Fruit fly (Drosophila melanogaster) whole organism, pupa: ENCODE data around the gene CG17350.

Experiments
- CG10348 ChIP-seq: fragments of 200-800 bp; sonication (Bioruptor generic); IDR thresholded peaks from 2 replicates; pipeline ENCODE4 v1.3.6; 2022; ENCODE audit warnings: missing biosample characterization, missing genetic modification characterization
- CG12605 ChIP-seq: fragments of 200-800 bp; sonication (Bioruptor generic); IDR thresholded peaks from 2 replicates; pipeline ENCODE4 v1.3.6; 2022; ENCODE audit warnings: missing biosample characterization, missing genetic modification characterization
- CG13204 ChIP-seq: fragments of 200-800 bp; sonication (Bioruptor generic); optimal IDR thresholded peaks from 2 replicates; lab custom pipeline; 2018; ENCODE audit warnings: missing biosample characterization, mild to moderate bottlenecking, missing genetic modification characterization, moderate library complexity
- CG14655 ChIP-seq: fragments of 200-800 bp; sonication (Bioruptor generic); optimal IDR thresholded peaks from 3 replicates; lab custom pipeline; 2017; ENCODE audit warnings: mild to moderate bottlenecking, missing biosample characterization, missing genetic modification reagents, missing genetic modification characterization
- CG15710 ChIP-seq: fragments of 200-800 bp; sonication (Bioruptor generic); optimal IDR thresholded peaks from 2 replicates; lab custom pipeline; 2018; ENCODE audit warnings: missing biosample characterization, mild to moderate bottlenecking, missing genetic modification characterization, moderate library complexity
- CG17806 ChIP-seq: fragments of 200-800 bp; sonication (Bioruptor generic); optimal IDR thresholded peaks from 2 replicates; lab custom pipeline; 2018; ENCODE audit warnings: missing biosample characterization, mild to moderate bottlenecking, missing genetic modification characterization, moderate library complexity
- CG32121 ChIP-seq: fragments of 200-800 bp; sonication (Bioruptor generic); IDR thresholded peaks from 2 replicates; pipeline ENCODE4 v1.3.6; 2022; ENCODE audit warnings: missing biosample characterization, missing genetic modification characterization
- CG34367 ChIP-seq: fragments of 200-800 bp; sonication (Bioruptor generic); optimal IDR thresholded peaks from 2 replicates; lab custom pipeline; 2018; ENCODE audit warnings: missing biosample characterization, mild to moderate bottlenecking, missing genetic modification characterization
- CG4496 ChIP-seq: fragments of 200-800 bp; sonication (Bioruptor generic); IDR thresholded peaks from 3 replicates; pipeline ENCODE4 v1.3.6; 2022; ENCODE audit warnings: missing biosample characterization, missing genetic modification characterization
- CG8159 ChIP-seq: fragments of 200-800 bp; sonication (Bioruptor generic); optimal IDR thresholded peaks from 3 replicates; lab custom pipeline; 2018; ENCODE audit warnings: missing biosample characterization, mild to moderate bottlenecking, missing genetic modification characterization, moderate library complexity
- CG8301 ChIP-seq: fragments of 200-800 bp; sonication (Bioruptor generic); optimal IDR thresholded peaks from 2 replicates; lab custom pipeline; 2018; ENCODE audit warnings: missing biosample characterization, mild to moderate bottlenecking, missing genetic modification characterization
- CG9948 ChIP-seq: fragments of 200-800 bp; sonication (Bioruptor generic); optimal IDR thresholded peaks from 2 replicates; lab custom pipeline; 2018; ENCODE audit warnings: missing biosample characterization, mild to moderate bottlenecking, missing genetic modification characterization, moderate library complexity
- D1 ChIP-seq: fragments of 200-800 bp; sonication (Bioruptor generic); optimal IDR thresholded peaks from 2 replicates; lab custom pipeline; 2018; ENCODE audit warnings: missing biosample characterization, mild to moderate bottlenecking, missing genetic modification characterization, moderate library complexity
- EcR ChIP-seq: fragments of 200-800 bp; sonication (Bioruptor generic); optimal IDR thresholded peaks from 3 replicates; lab custom pipeline; 2019; ENCODE audit warnings: missing biosample characterization, missing genetic modification characterization, mild to moderate bottlenecking, moderate library complexity, missing genetic modification reagents
- Ets98B ChIP-seq: fragments of 200-800 bp; sonication (Bioruptor generic); IDR thresholded peaks from 2 replicates; pipeline ENCODE4 v1.3.6; 2022; ENCODE audit warnings: missing biosample characterization, missing genetic modification characterization
- Pif1A ChIP-seq: fragments of 200-800 bp; sonication (Bioruptor generic); optimal IDR thresholded peaks from 3 replicates; lab custom pipeline; 2016; ENCODE audit warnings: missing biosample characterization, missing genetic modification characterization
- Pif1B ChIP-seq: fragments of 200-800 bp; sonication (Bioruptor generic); optimal IDR thresholded peaks from 3 replicates; lab custom pipeline; 2016; ENCODE audit warnings: missing biosample characterization, missing genetic modification characterization
- Snoo ChIP-seq: fragments of 200-800 bp; sonication (Bioruptor generic); optimal IDR thresholded peaks from 3 replicates; lab custom pipeline; 2017; ENCODE audit warnings: missing biosample characterization, mild to moderate bottlenecking, missing genetic modification characterization, inconsistent platforms
- fd96Ca ChIP-seq: fragments of 200-800 bp; sonication (Bioruptor generic); IDR thresholded peaks from 3 replicates; pipeline ENCODE4 v1.3.6; 2022; ENCODE audit warnings: missing biosample characterization, missing genetic modification characterization
- gl ChIP-seq: fragments of 200-800 bp; sonication (Bioruptor generic); optimal IDR thresholded peaks from 2 replicates; lab custom pipeline; 2018; ENCODE audit warnings: missing biosample characterization, mild to moderate bottlenecking, missing genetic modification characterization
- rn ChIP-seq: fragments of 200-800 bp; sonication (Bioruptor generic); IDR thresholded peaks from 2 replicates; pipeline ENCODE4 v1.3.6; 2022; ENCODE audit warnings: missing biosample characterization, missing genetic modification characterization

Gene CG17350

DNA sequence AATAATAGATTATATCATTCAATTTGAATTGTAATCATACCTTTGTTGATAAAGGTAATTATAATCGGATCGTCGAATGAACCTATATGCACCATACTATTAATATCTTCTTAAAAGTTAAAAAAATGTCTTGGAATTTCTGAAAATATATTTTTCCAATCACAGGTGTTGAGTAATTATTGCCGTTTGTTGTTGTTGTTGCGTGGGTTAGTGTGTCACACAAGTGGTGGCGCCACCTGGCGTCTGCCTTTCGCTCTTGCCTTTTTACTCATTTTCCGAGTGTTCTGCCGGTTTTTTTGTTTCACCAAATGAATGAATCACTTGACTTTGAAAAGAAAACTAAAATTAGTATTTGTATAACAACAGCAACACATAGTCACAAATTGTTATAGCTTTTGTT is 34.4 kb downstream of the CG17350 start:
- TF ChIP-seq Pif1A (GFP tag; lab: Kevin White, UChicago) = no peak
- TF ChIP-seq CG8301 (tag; lab: Kevin White, UChicago) = no peak
- no peak for TF ChIP-seq CG14655 (GFP tag; lab: Kevin White, UChicago)
- TF ChIP-seq CG13204 (GFP tag; lab: Kevin White, UChicago) = no peak
- TF ChIP-seq CG34367 (tag; lab: Kevin White, UChicago) = no peak
- TF ChIP-seq Pif1B (GFP tag; lab: Kevin White, UChicago) = no peak
- no peak for TF ChIP-seq CG4496 (GFP tag; lab: Robert Waterston, UW)
- no peak for TF ChIP-seq CG15710 (tag; lab: Kevin White, UChicago)
- no peak for TF ChIP-seq CG12605
- no peak for TF ChIP-seq D1 (tag; lab: Kevin White, UChicago)
- no peak for TF ChIP-seq rn
- TF ChIP-seq CG32121 (GFP tag; lab: Robert Waterston, UW) = no peak
- no peak for TF ChIP-seq fd96Ca
- no peak for TF ChIP-seq EcR

DNA sequence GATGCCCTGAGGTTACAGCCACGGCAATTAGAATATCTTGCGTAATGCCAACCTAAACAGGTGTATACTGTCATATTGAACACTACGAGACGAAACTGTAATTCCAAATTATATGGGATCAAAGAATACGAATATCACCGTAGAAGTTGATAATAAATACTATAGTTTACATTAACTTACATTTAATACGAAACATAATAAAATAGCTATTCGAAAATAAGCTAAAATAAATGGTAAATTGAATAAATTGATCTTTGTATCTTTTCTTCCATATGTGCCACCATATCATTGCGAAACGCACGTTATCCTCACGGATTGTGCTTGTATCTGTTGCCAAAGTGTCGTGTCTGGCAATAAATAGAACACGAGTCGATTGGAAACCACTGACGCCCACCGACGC is 35.1 kb downstream of the CG17350 start:
- TF ChIP-seq Pif1A (GFP tag; lab: Kevin White, UChicago) = no peak
- no peak for TF ChIP-seq Pif1B (GFP tag; lab: Kevin White, UChicago)
- no peak for TF ChIP-seq CG14655 (GFP tag; lab: Kevin White, UChicago)
- TF ChIP-seq fd96Ca = no peak
- no peak for TF ChIP-seq CG12605

DNA sequence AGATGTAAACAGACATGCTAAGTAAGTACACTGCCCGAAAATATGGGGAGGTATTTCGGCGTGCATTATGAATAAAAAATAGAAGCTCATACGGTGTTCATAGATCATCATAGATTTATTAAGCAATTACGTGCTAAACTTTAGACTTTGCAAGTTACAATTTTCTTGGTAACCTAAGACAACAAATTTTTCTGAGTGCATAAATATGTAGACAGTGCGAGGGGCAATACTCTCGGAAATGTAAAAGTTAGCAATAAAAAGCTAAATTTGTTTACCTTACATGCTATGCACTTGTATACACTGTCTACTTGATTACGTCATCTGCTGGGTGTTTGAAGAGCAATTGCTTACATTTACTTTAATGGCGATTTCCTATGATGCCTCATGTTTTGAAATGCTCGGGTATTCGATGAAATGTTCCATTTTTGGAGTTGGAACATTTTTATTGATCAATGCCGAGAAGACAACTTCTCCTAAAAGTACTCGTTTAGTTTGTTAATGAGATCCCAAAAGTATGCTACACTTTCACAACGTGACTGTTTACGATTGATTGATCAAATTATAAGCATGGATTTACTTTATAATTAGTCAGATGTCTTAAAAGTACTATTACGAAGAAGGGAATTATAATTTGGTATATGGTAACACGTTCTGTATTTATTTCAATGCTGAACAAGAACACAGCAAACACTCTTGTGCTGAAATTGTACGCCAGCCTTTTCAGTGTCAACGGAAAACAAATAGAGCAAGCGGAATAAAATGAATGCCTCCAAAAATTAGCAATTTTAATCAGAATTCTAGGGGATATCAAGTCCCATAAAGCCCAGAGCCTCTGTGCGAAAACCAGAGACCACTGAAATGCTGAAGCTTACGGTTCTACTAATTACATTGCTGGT is 36.1 kb downstream of the CG17350 start, which contains the start of gene Lectin-galC1:
Gene Lectin-galC1, plus strand, starts transcription at position 846 of the 896 bp plus-strand sequence.
- TF ChIP-seq fd96Ca (no peak), D1 (tag; lab: Kevin White, UChicago) (no peak), CG15710 (tag; lab: Kevin White, UChicago) (no peak), CG14655 (GFP tag; lab: Kevin White, UChicago) (peak; percentile 66), Pif1A (GFP tag; lab: Kevin White, UChicago) (peak; percentile 54), CG12605 (peak; percentile 27; the same call in 1 of the 2 replicates), rn (peak; percentile 48; the same call in 1 of the 2 replicates), CG4496 (GFP tag; lab: Robert Waterston, UW) (peak; percentile 91), CG34367 (tag; lab: Kevin White, UChicago) (no peak), CG32121 (GFP tag; lab: Robert Waterston, UW) (peak; percentile 83), Snoo (tag; lab: Kevin White, UChicago) (no peak), gl (tag; lab: Kevin White, UChicago) (no peak), CG8301 (tag; lab: Kevin White, UChicago) (peak; percentile 71), CG9948 (peak; percentile 12), CG10348 (GFP tag; lab: Robert Waterston, UW) (peak; percentile 62), CG8159 (tag; lab: Kevin White, UChicago) (peak; percentile 2), Pif1B (GFP tag; lab: Kevin White, UChicago) (peak; percentile 49), Ets98B (GFP tag; lab: Robert Waterston, UW) (peak; percentile 84), CG17806 (tag; lab: Kevin White, UChicago) (peak; percentile 4)

DNA sequence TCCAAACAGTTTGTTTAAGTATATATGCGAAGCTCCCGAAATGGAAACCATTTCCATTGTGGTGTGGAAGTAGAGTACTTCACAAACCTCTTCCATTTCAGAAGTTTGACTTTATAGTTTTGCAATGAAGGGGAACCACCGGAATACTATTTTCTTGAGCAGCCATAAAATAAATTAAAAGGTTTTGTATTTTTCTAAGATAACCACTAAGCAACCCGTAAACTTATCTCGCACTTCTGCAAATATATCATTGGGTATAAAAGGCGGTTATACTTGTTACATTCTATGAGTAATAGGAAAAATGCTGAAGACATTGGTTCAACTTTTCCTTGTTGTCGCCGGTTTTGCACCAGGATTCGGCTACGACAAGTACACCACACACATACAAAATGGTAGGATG is 37.3 kb downstream of the CG17350 start, which contains the start of gene lectin-37Da:
Gene lectin-37Da, plus strand, starts transcription at position 301 of the 400 bp plus-strand sequence.
- TF ChIP-seq CG8159 (tag; lab: Kevin White, UChicago) (no peak), CG32121 (GFP tag; lab: Robert Waterston, UW) (no peak), CG12605 (no peak)

DNA sequence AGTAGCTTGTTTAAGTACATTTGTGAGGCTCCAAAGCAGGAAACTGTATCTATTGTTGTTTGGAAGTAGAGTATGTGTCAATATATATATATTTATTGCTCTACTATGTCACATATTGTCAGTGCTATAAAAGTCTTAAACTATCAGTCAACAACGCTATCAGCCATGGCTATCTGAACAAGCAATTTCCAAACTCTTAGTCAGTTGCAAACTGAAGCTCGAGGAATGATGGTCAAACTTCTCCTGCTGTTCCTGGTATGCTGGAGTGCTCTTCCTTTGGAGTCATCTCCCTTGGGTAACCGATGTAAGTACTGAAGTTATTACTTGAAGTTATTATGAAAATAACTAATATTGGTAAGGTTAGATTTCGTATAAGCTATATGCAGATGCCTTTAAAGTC is 38.1 kb downstream of the CG17350 start, which contains the start of gene lectin-37Db:
Gene lectin-37Db, plus strand, starts transcription at position 204 of the 400 bp plus-strand sequence.
- TF ChIP-seq CG13204 (GFP tag; lab: Kevin White, UChicago) = no peak

DNA sequence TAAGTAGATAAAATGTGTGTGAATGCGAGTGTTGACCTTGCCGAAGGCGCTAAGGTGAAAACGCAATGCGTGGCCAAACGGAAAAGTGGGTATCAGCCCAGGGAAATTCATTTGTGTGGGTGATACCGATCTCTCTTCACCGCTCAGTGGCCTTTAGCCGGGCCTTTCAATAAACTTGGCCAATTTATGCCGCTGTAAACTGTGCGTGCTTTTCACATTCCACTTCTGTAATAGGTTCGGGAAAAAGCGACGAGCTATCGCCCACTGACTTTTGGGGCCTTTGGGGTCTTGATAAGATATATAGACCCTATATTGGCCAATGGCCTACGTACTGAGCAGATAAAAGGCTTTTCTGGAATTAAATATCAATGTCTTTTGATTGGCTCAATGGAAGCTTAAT is 40.8 kb downstream of the CG17350 start:
- no peak for TF ChIP-seq D1 (tag; lab: Kevin White, UChicago)
- no peak for TF ChIP-seq Snoo (tag; lab: Kevin White, UChicago)
- no peak for TF ChIP-seq EcR
- no peak for TF ChIP-seq fd96Ca
- TF ChIP-seq CG17806 (tag; lab: Kevin White, UChicago) = no peak
- TF ChIP-seq, all 21 proteins: peak for 0

DNA sequence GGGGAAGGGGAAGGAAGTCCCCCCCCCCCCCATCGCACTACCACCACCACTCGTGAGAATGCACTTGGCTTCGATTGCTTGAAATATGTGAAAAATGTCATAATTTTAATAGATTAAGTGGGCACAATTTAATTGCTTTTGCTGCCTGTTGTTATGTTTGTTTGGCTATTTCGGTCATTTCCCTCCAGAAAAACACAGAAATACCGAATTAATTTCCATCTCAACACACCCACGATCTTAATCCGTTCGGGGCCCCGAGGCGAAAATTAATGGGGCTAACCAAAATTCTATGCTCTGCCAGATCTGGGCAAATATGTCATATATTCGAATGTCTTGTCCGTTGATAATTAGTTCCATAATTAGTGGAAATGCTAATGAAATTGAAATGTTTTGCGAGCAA is 41.9 kb downstream of the CG17350 start:
- TF ChIP-seq CG32121 (GFP tag; lab: Robert Waterston, UW) (no peak), CG8159 (tag; lab: Kevin White, UChicago) (no peak), CG15710 (tag; lab: Kevin White, UChicago) (no peak), Pif1B (GFP tag; lab: Kevin White, UChicago) (no peak), CG8301 (tag; lab: Kevin White, UChicago) (no peak), Ets98B (GFP tag; lab: Robert Waterston, UW) (no peak), fd96Ca (no peak), rn (no peak), gl (tag; lab: Kevin White, UChicago) (no peak), CG10348 (GFP tag; lab: Robert Waterston, UW) (no peak), Pif1A (GFP tag; lab: Kevin White, UChicago) (no peak), Snoo (tag; lab: Kevin White, UChicago) (no peak), CG12605 (no peak), CG34367 (tag; lab: Kevin White, UChicago) (no peak), CG13204 (GFP tag; lab: Kevin White, UChicago) (no peak), CG4496 (GFP tag; lab: Robert Waterston, UW) (no peak), D1 (tag; lab: Kevin White, UChicago) (no peak), CG14655 (GFP tag; lab: Kevin White, UChicago) (no peak)
